Fruit fly (Drosophila melanogaster) whole organism, embryonic: ENCODE results near the gene fzo.
A peak's percentile ranks its signal among the peaks of the same experiment; 100 is the strongest.

ENCODE experiments used
- Atf6 ChIP-seq: fragments of 200-800 bp; sonication (Bioruptor generic); IDR thresholded peaks from 2 replicates; pipeline ENCODE4 v1.3.6; 2022; ENCODE audit warnings: missing biosample characterization, missing genetic modification characterization
- Bteb2 ChIP-seq: fragments of 200-800 bp; sonication (Bioruptor generic); optimal IDR thresholded peaks from 2 replicates; lab custom pipeline; 2016; ENCODE audit warnings: missing biosample characterization, missing genetic modification characterization
- CG13424 ChIP-seq: fragments of 200-800 bp; sonication (Bioruptor generic); optimal IDR thresholded peaks from 2 replicates; lab custom pipeline; 2019; ENCODE audit warnings: missing biosample characterization, mild to moderate bottlenecking, missing genetic modification characterization, moderate library complexity
- CG16813 ChIP-seq: fragments of 200-800 bp; sonication (Bioruptor generic); IDR thresholded peaks from 3 replicates; pipeline ENCODE4 v1.3.6; 2022; ENCODE audit warnings: missing biosample characterization, missing genetic modification characterization; ENCODE audit not compliant: partially characterized antibody
- CG17612 ChIP-seq: fragments of 200-800 bp; sonication (Bioruptor generic); IDR thresholded peaks from 2 replicates; pipeline ENCODE4 v1.3.6; 2022; ENCODE audit warnings: missing biosample characterization, missing genetic modification characterization
- CG17802 ChIP-seq: fragments of 200-800 bp; sonication (Bioruptor generic); optimal IDR thresholded peaks from 2 replicates; lab custom pipeline; 2018; ENCODE audit warnings: missing biosample characterization, mild to moderate bottlenecking, missing genetic modification characterization, moderate library complexity
- CG30020 ChIP-seq: fragments of 200-800 bp; optimal IDR thresholded peaks from 2 replicates; lab custom pipeline; 2019; ENCODE audit warnings: missing biosample characterization, mild to moderate bottlenecking, missing genetic modification characterization, moderate library complexity
- CG30403 ChIP-seq: fragments of 200-800 bp; sonication (Bioruptor generic); optimal IDR thresholded peaks from 3 replicates; lab custom pipeline; 2016; ENCODE audit warnings: missing biosample characterization, missing genetic modification characterization
- CG31365 ChIP-seq: fragments of 200-800 bp; sonication (Bioruptor generic); optimal IDR thresholded peaks from 2 replicates; lab custom pipeline; 2018; ENCODE audit warnings: missing biosample characterization, mild to moderate bottlenecking, missing genetic modification characterization
- CG3281 ChIP-seq: fragments of 200-800 bp; sonication (Bioruptor generic); optimal IDR thresholded peaks from 3 replicates; lab custom pipeline; 2017; ENCODE audit warnings: missing biosample characterization, mild to moderate bottlenecking, missing genetic modification characterization
- CG33213 ChIP-seq: fragments of 200-800 bp; sonication (Bioruptor generic); optimal IDR thresholded peaks from 3 replicates; lab custom pipeline; 2016; ENCODE audit warnings: missing biosample characterization, missing genetic modification characterization
- CG42726 ChIP-seq: fragments of 200-800 bp; sonication (Bioruptor generic); IDR thresholded peaks from 2 replicates; pipeline ENCODE4 v1.3.6; 2022; ENCODE audit warnings: missing biosample characterization, missing genetic modification characterization; ENCODE audit not compliant: partially characterized antibody
- CG6175 ChIP-seq: fragments of 200-800 bp; sonication (Bioruptor generic); IDR thresholded peaks from 3 replicates; pipeline ENCODE4 v1.3.6; 2022; ENCODE audit warnings: missing biosample characterization, missing genetic modification characterization
- CG6854 ChIP-seq: fragments of 200-800 bp; sonication (Bioruptor generic); optimal IDR thresholded peaks from 3 replicates; lab custom pipeline; 2017; ENCODE audit warnings: missing biosample characterization, mild to moderate bottlenecking, missing genetic modification characterization
- CG7839 ChIP-seq: fragments of 200-800 bp; sonication (Bioruptor generic); optimal IDR thresholded peaks from 3 replicates; lab custom pipeline; 2018; ENCODE audit warnings: missing biosample characterization, mild to moderate bottlenecking, missing genetic modification characterization, moderate library complexity
- CG8765 ChIP-seq: fragments of 200-800 bp; sonication (Bioruptor generic); IDR thresholded peaks from 2 replicates; pipeline ENCODE4 v1.3.6; 2022; ENCODE audit warnings: missing biosample characterization, missing genetic modification characterization
- CG9215 ChIP-seq: fragments of 200-800 bp; sonication (Bioruptor generic); IDR thresholded peaks from 2 replicates; pipeline ENCODE4 v1.3.6; 2022; ENCODE audit warnings: missing biosample characterization, missing genetic modification characterization
- Dbx ChIP-seq: fragments of 200-800 bp; sonication (Bioruptor generic); IDR thresholded peaks from 3 replicates; pipeline ENCODE4 v1.3.6; 2022; ENCODE audit warnings: missing biosample characterization, missing genetic modification characterization
- Doc2 ChIP-seq: fragments of 200-800 bp; sonication (Bioruptor generic); IDR thresholded peaks from 2 replicates; pipeline ENCODE4 v1.3.6; 2022; ENCODE audit warnings: missing biosample characterization, missing genetic modification characterization
- Doc3 ChIP-seq: fragments of 200-800 bp; sonication (Bioruptor generic); IDR thresholded peaks from 3 replicates; pipeline ENCODE4 v1.3.6; 2022; ENCODE audit warnings: missing biosample characterization, missing genetic modification characterization; ENCODE audit not compliant: partially characterized antibody
- ERR ChIP-seq: fragments of 200-800 bp; sonication (Bioruptor generic); optimal IDR thresholded peaks from 2 replicates; lab custom pipeline; 2016; ENCODE audit warnings: missing biosample characterization, missing genetic modification characterization
- Fer3 ChIP-seq: fragments of 200-800 bp; sonication (Bioruptor generic); optimal IDR thresholded peaks from 2 replicates; lab custom pipeline; 2018; ENCODE audit warnings: missing biosample characterization, mild to moderate bottlenecking, missing genetic modification characterization, moderate library complexity
- Gsc ChIP-seq: fragments of 200-800 bp; sonication (Bioruptor generic); IDR thresholded peaks from 2 replicates; pipeline ENCODE4 v1.3.6; 2022; ENCODE audit warnings: missing biosample characterization, missing genetic modification characterization
- HLHmδ ChIP-seq: fragments of 200-800 bp; sonication (Bioruptor generic); optimal IDR thresholded peaks from 2 replicates; lab custom pipeline; 2018; ENCODE audit warnings: missing biosample characterization, mild to moderate bottlenecking, missing genetic modification characterization, moderate library complexity
- Lhr ChIP-seq: fragments of 200-800 bp; sonication (Bioruptor generic); optimal IDR thresholded peaks from 3 replicates; lab custom pipeline; 2017; ENCODE audit warnings: mild to moderate bottlenecking, missing biosample characterization, missing genetic modification reagents, missing genetic modification characterization
- NC2β ChIP-seq: fragments of 200-800 bp; sonication (Bioruptor generic); optimal IDR thresholded peaks from 2 replicates; lab custom pipeline; 2016; ENCODE audit warnings: missing biosample characterization, missing genetic modification characterization
- Pdp1 ChIP-seq, 2 experiments: fragments of 200-800 bp; sonication (Bioruptor generic); optimal IDR thresholded peaks; 3 replicates each; lab custom pipeline; 2016; ENCODE audit warnings: missing biosample characterization in 2 of 2, missing genetic modification characterization in 2 of 2, mild to moderate bottlenecking in 1 of 2, moderate library complexity in 1 of 2
- Rfx ChIP-seq: fragments of 200-800 bp; sonication (Bioruptor generic); IDR thresholded peaks from 2 replicates; pipeline ENCODE4 v1.3.6; 2022; ENCODE audit warnings: missing biosample characterization, missing genetic modification characterization
- Sin3A ChIP-seq: fragments of >200 bp; optimal IDR thresholded peaks from 2 replicates; lab custom pipeline; 2018
- Sox102F ChIP-seq: fragments of 200-800 bp; sonication (Bioruptor generic); optimal IDR thresholded peaks from 2 replicates; lab custom pipeline; 2018; ENCODE audit warnings: missing biosample characterization, mild to moderate bottlenecking, missing genetic modification characterization, moderate library complexity
- Spps ChIP-seq: fragments of 200-800 bp; sonication (Bioruptor generic); optimal IDR thresholded peaks from 2 replicates; lab custom pipeline; 2018; ENCODE audit warnings: missing biosample characterization, mild to moderate bottlenecking, missing genetic modification characterization
- ab ChIP-seq: fragments of 200-800 bp; sonication (Bioruptor generic); optimal IDR thresholded peaks from 2 replicates; lab custom pipeline; 2016; ENCODE audit warnings: missing biosample characterization, missing genetic modification characterization
- bab2 ChIP-seq: fragments of 200-800 bp; sonication (Bioruptor generic); optimal IDR thresholded peaks from 2 replicates; lab custom pipeline; 2016; ENCODE audit warnings: missing biosample characterization, missing genetic modification characterization
- caup ChIP-seq: fragments of 200-800 bp; sonication (Bioruptor generic); optimal IDR thresholded peaks from 3 replicates; lab custom pipeline; 2017; ENCODE audit warnings: missing biosample characterization, mild to moderate bottlenecking, missing genetic modification characterization, moderate library complexity; ENCODE audit not compliant: severe bottlenecking
- chm ChIP-seq: fragments of 200-800 bp; sonication (Bioruptor generic); IDR thresholded peaks from 2 replicates; pipeline ENCODE4 v1.3.6; 2022; ENCODE audit warnings: missing biosample characterization, missing genetic modification characterization
- dysf ChIP-seq: fragments of 200-800 bp; sonication (Bioruptor generic); IDR thresholded peaks from 3 replicates; pipeline ENCODE4 v1.3.6; 2022; ENCODE audit warnings: missing biosample characterization, missing genetic modification characterization
- ems ChIP-seq: fragments of 200-800 bp; sonication (Bioruptor generic); optimal IDR thresholded peaks from 3 replicates; lab custom pipeline; 2016; ENCODE audit warnings: missing biosample characterization, missing genetic modification characterization
- gcm2 ChIP-seq: fragments of 200-800 bp; sonication (Bioruptor generic); optimal IDR thresholded peaks from 2 replicates; lab custom pipeline; 2016; ENCODE audit warnings: missing biosample characterization, missing genetic modification characterization
- jing ChIP-seq: fragments of 200-800 bp; sonication (Bioruptor generic); optimal IDR thresholded peaks from 2 replicates; lab custom pipeline; 2018; ENCODE audit warnings: missing biosample characterization, mild to moderate bottlenecking, missing genetic modification characterization
- jumu ChIP-seq: fragments of 200-800 bp; sonication (Bioruptor generic); optimal IDR thresholded peaks from 3 replicates; lab custom pipeline; 2016; ENCODE audit warnings: missing biosample characterization, missing genetic modification characterization
- mirr ChIP-seq: fragments of 200-800 bp; sonication (Bioruptor generic); optimal IDR thresholded peaks from 3 replicates; lab custom pipeline; 2018; ENCODE audit warnings: missing biosample characterization, mild to moderate bottlenecking, missing genetic modification characterization
- scrt ChIP-seq: fragments of 200-800 bp; sonication (Bioruptor generic); optimal IDR thresholded peaks from 2 replicates; lab custom pipeline; 2018; ENCODE audit warnings: missing biosample characterization, mild to moderate bottlenecking, missing genetic modification characterization, moderate library complexity
- sd ChIP-seq: fragments of 200-800 bp; sonication (Bioruptor generic); optimal IDR thresholded peaks from 3 replicates; lab custom pipeline; 2018; ENCODE audit warnings: missing biosample characterization, mild to moderate bottlenecking, missing genetic modification characterization, moderate library complexity
- sens ChIP-seq: fragments of 200-800 bp; sonication (Bioruptor generic); peaks from one replicate; lab custom pipeline; 2016; ENCODE audit warnings: missing biosample characterization, missing genetic modification characterization
- slou ChIP-seq: fragments of 200-800 bp; sonication (Bioruptor generic); optimal IDR thresholded peaks from 3 replicates; lab custom pipeline; 2016; ENCODE audit warnings: missing biosample characterization, missing genetic modification characterization
- sqz ChIP-seq: fragments of 200-800 bp; sonication (Bioruptor generic); optimal IDR thresholded peaks from 3 replicates; lab custom pipeline; 2018; ENCODE audit warnings: missing biosample characterization, mild to moderate bottlenecking, missing genetic modification characterization
- tna ChIP-seq: fragments of 200-800 bp; sonication (Bioruptor generic); IDR thresholded peaks from 2 replicates; pipeline ENCODE4 v1.3.6; 2022; ENCODE audit warnings: missing biosample characterization, missing genetic modification characterization; ENCODE audit not compliant: partially characterized antibody
- z ChIP-seq: fragments of 200-800 bp; sonication (Bioruptor generic); IDR thresholded peaks from 3 replicates; pipeline ENCODE4 v1.3.6; 2022; ENCODE audit warnings: missing biosample characterization, missing genetic modification characterization

The fzo gene

DNA sequence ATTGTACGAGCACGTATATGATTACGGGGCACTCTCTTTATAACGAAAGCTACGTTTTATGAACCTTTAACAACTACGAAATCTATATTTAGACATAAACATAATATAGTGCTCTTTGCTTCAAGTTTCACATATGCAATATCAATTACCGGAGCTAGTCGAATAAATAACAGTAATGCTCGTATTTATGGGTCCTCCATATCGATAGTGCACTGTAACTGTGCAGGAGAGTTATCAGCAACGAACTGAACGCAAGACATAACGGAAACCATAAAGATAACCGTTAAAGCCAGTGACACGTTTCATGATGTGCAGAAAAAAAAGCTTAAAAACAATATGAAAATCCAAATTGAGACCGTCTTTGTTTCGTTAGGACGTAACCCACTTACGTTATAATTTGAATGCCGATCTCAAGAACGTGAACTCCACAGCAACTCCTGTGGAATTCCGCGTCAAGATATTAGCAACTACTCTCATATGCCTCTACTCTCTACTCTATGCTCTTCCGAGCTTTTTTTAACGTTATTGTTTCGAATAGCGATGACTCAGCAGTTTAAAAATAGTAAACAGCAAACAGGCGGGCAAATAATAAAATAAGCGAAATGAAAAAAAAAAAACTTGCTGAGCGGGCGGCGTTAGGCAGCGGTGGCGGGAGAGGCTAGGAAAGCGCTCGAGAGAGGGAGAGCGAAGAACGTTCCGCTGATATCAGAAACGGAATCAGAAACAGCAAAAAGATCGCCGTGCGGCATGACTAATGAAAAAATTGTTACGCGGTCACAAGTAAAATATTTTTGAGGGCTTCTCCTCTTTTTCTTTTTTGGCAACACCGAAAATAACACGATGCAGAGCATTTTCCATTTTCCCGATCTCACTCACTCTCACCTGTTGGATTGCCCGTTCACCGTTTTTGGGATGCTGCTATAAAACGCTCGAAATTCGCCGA is 13.6 kb downstream of the fzo start (continued):
- TF ChIP-seq CG31365 (tag; lab: Kevin White, UChicago) (peak; percentile 51), CG13424 (peak; percentile 79), NC2β (GFP tag; lab: Kevin White, UChicago) (peak; percentile 37), z (GFP tag; lab: Robert Waterston, UW) (peak; percentile 89), Lhr (GFP tag; lab: Kevin White, UChicago) (no peak), sd (tag; lab: Kevin White, UChicago) (peak; percentile 55), CG17802 (tag; lab: Kevin White, UChicago) (peak; percentile 31), gcm2 (GFP tag; lab: Kevin White, UChicago) (peak; percentile 11), scrt (GFP tag; lab: Kevin White, UChicago) (peak; percentile 57), Sin3A (lab: Kevin White, UChicago) (no peak), ab (no peak), CG6175 (GFP tag; lab: Robert Waterston, UW) (0 out of 3 replicates have a peak, but pooled peaks have one; percentile 11), Spps (peak; percentile 35), Fer3 (peak; percentile 88), Dbx (GFP tag; lab: Robert Waterston, UW) (peak; percentile 73), Doc2 (GFP tag; lab: Robert Waterston, UW) (no peak), CG7839 (tag; lab: Kevin White, UChicago) (peak; percentile 85), Doc3 (no peak), CG30403 (peak; percentile 74), CG33213 (GFP tag; lab: Kevin White, UChicago) (peak; percentile 65), Pdp1 (GFP tag; optimal IDR thresholded peaks at IDR 0.05; lab: Kevin White, UChicago) (peak; percentile 60 to 78), CG30020 (tag; lab: Kevin White, UChicago) (no peak), Bteb2 (GFP tag; lab: Kevin White, UChicago) (peak; percentile 70), HLHmδ (GFP tag; lab: Kevin White, UChicago) (no peak), CG42726 (no peak), ems (GFP tag; lab: Kevin White, UChicago) (peak; percentile 62), sens (GFP tag; lab: Kevin White, UChicago) (peak; percentile 94), CG3281 (peak; percentile 83), CG17612 (GFP tag; lab: Robert Waterston, UW) (no peak), mirr (GFP tag; lab: Kevin White, UChicago) (peak; percentile 73), Atf6 (GFP tag; lab: Robert Waterston, UW) (peak; percentile 84), chm (GFP tag; lab: Robert Waterston, UW) (peak; percentile 58; the same call in 1 of the 2 replicates), bab2 (GFP tag; lab: Kevin White, UChicago) (peak; percentile 70), CG8765 (GFP tag; lab: Robert Waterston, UW) (peak; percentile 41; the same call in 1 of the 2 replicates), jing (peak; percentile 45), sqz (peak; percentile 9), tna (no peak), CG9215 (GFP tag; lab: Robert Waterston, UW) (peak; percentile 44; the same call in 1 of the 2 replicates), dysf (GFP tag; lab: Robert Waterston, UW) (peak; percentile 81), CG6854 (GFP tag; lab: Kevin White, UChicago) (peak; percentile 8), CG16813 (GFP tag; lab: Robert Waterston, UW) (no peak), slou (GFP tag; lab: Kevin White, UChicago) (no peak), caup (GFP tag; lab: Kevin White, UChicago) (peak; percentile 64), Rfx (GFP tag; lab: Robert Waterston, UW) (peak; percentile 88), ERR (GFP tag; lab: Kevin White, UChicago) (peak; percentile 66), jumu (peak; percentile 16), Gsc (GFP tag; lab: Robert Waterston, UW) (no peak), Sox102F (GFP tag; lab: Kevin White, UChicago) (peak; percentile 81)
